Worm (Caenorhabditis elegans) whole organism, young adult: ENCODE measurements around the gene sel-10.

ENCODE experiments used
- B0019.2 ChIP-seq: fragments of 200-800 bp; sonication (Bioruptor generic); conservative IDR thresholded peaks from 2 replicates; pipeline ENCODE4 v1.3.6; 2022; ENCODE audit warnings: missing genetic modification reagents, missing genetic modification characterization, missing compliant biosample characterization
- B0261.1 ChIP-seq: sonication (generic microtip); optimal IDR thresholded peaks from 2 replicates; lab custom pipeline; 2016; ENCODE audit warnings: mild to moderate bottlenecking, missing genetic modification characterization, moderate library complexity, missing compliant biosample characterization
- B0336.3 ChIP-seq: fragments of 200-800 bp; sonication (Bioruptor generic); IDR thresholded peaks from 2 replicates; pipeline ENCODE4 v1.3.6; 2022; ENCODE audit warnings: missing genetic modification characterization, missing compliant biosample characterization
- C17E4.6 ChIP-seq: fragments of 200-800 bp; sonication (Bioruptor generic); IDR thresholded peaks from 2 replicates; pipeline ENCODE4 v1.3.6; 2022; ENCODE audit warnings: missing genetic modification reagents, missing genetic modification characterization, missing compliant biosample characterization
- F10E7.11 ChIP-seq: sonication (generic microtip); optimal IDR thresholded peaks from 2 replicates; lab custom pipeline; 2017; ENCODE audit warnings: mild to moderate bottlenecking, missing genetic modification characterization, moderate library complexity, missing compliant biosample characterization
- F22D6.2 ChIP-seq: sonication (generic microtip); optimal IDR thresholded peaks from 2 replicates; lab custom pipeline; 2016; ENCODE audit warnings: mild to moderate bottlenecking, missing genetic modification characterization, missing compliant biosample characterization
- F23B12.7 ChIP-seq: sonication (generic microtip); optimal IDR thresholded peaks from 2 replicates; lab custom pipeline; 2017; ENCODE audit warnings: missing genetic modification characterization, mild to moderate bottlenecking, missing compliant biosample characterization, antibody characterized with exemption, moderate library complexity; ENCODE audit not compliant: insufficient read depth
- F33H1.4 ChIP-seq: fragments of 200-800 bp; sonication (Bioruptor generic); IDR thresholded peaks from 2 replicates; pipeline ENCODE4 v1.3.6; 2022; ENCODE audit warnings: missing genetic modification reagents, missing genetic modification characterization, missing compliant biosample characterization
- F37B4.10 ChIP-seq: fragments of 200-800 bp; sonication (Bioruptor generic); IDR thresholded peaks from 2 replicates; pipeline ENCODE4 v1.3.6; 2022; ENCODE audit warnings: missing genetic modification characterization, missing compliant biosample characterization
- K12H6.12 ChIP-seq: fragments of 200-800 bp; sonication (Bioruptor generic); optimal IDR thresholded peaks from 2 replicates; lab custom pipeline; 2018; ENCODE audit warnings: mild to moderate bottlenecking, missing genetic modification characterization, missing compliant biosample characterization
- Y95B8A.8 ChIP-seq: fragments of 200-800 bp; sonication (Bioruptor generic); IDR thresholded peaks from 2 replicates; pipeline ENCODE4 v1.3.6; 2022; ENCODE audit warnings: missing genetic modification reagents, missing genetic modification characterization, missing compliant biosample characterization
- ama-1 ChIP-seq, 3 experiments: fragments of 150-350 bp in 1 of 3; sonication (generic microtip) in 2 of 3; optimal IDR thresholded peaks; 2 replicates each; lab custom pipeline; 2014 to 2018; ENCODE audit warnings: missing biosample characterization in 2 of 3, missing genetic modification characterization in 2 of 3, missing genetic modification reagents in 2 of 3
- attf-5 ChIP-seq: fragments of 200-800 bp; sonication (Bioruptor generic); optimal IDR thresholded peaks from 2 replicates; lab custom pipeline; 2018; ENCODE audit warnings: mild to moderate bottlenecking, missing genetic modification characterization, missing compliant biosample characterization
- bed-1 ChIP-seq: fragments of 200-800 bp; sonication (Bioruptor generic); IDR thresholded peaks from 2 replicates; pipeline ENCODE4 v1.3.6; 2022; ENCODE audit warnings: missing genetic modification reagents, missing genetic modification characterization, missing compliant biosample characterization
- ccch-3 ChIP-seq: fragments of 200-800 bp; sonication (Bioruptor generic); optimal IDR thresholded peaks from 2 replicates; lab custom pipeline; 2018; ENCODE audit warnings: mild to moderate bottlenecking, missing genetic modification characterization, missing compliant biosample characterization
- cebp-1 ChIP-seq, 2 experiments: fragments of 200-800 bp in 1 of 2; sonication (Bioruptor generic) in 1 of 2; sonication (generic microtip) in 1 of 2; IDR thresholded peaks in 1 of 2; optimal IDR thresholded peaks in 1 of 2; 2 replicates each; pipeline versions ENCODE4 v1.3.6 to Lab custom; 2017 to 2022; ENCODE audit warnings: missing compliant biosample characterization in 2 of 2, missing genetic modification characterization in 2 of 2, mild to moderate bottlenecking in 1 of 2, missing genetic modification reagents in 1 of 2, moderate library complexity in 1 of 2
- dpff-1 ChIP-seq: sonication (generic microtip); optimal IDR thresholded peaks from 2 replicates; lab custom pipeline; 2017; ENCODE audit warnings: mild to moderate bottlenecking, missing genetic modification characterization, missing compliant biosample characterization
- efl-1 ChIP-seq: fragments of 150-350 bp; optimal IDR thresholded peaks from 2 replicates; lab custom pipeline; 2014; ENCODE audit warnings: missing biosample characterization, missing genetic modification reagents, missing genetic modification characterization
- egl-18 ChIP-seq: fragments of 200-800 bp; sonication (Bioruptor generic); IDR thresholded peaks from 2 replicates; pipeline ENCODE4 v1.3.6; 2022; ENCODE audit warnings: missing genetic modification reagents, missing genetic modification characterization, missing compliant biosample characterization
- egl-44 ChIP-seq: fragments of 200-800 bp; sonication (Bioruptor generic); IDR thresholded peaks from 2 replicates; pipeline ENCODE4 v1.3.6; 2022; ENCODE audit warnings: missing genetic modification reagents, missing genetic modification characterization, missing compliant biosample characterization
- egrh-3 ChIP-seq: fragments of 200-800 bp; sonication (Bioruptor generic); IDR thresholded peaks from 2 replicates; pipeline ENCODE4 v1.3.6; 2022; ENCODE audit warnings: missing genetic modification reagents, missing genetic modification characterization, missing compliant biosample characterization
- ekl-4 ChIP-seq: fragments of 200-800 bp; sonication (Bioruptor generic); IDR thresholded peaks from 2 replicates; pipeline ENCODE4 v1.3.6; 2022; ENCODE audit warnings: missing genetic modification reagents, missing genetic modification characterization, missing compliant biosample characterization
- hlh-12 ChIP-seq: sonication (generic microtip); optimal IDR thresholded peaks from 2 replicates; lab custom pipeline; 2016; ENCODE audit warnings: missing genetic modification characterization, missing compliant biosample characterization
- hrde-1 ChIP-seq: sonication (generic microtip); optimal IDR thresholded peaks from 2 replicates; lab custom pipeline; 2016; ENCODE audit warnings: missing genetic modification characterization, mild to moderate bottlenecking, missing compliant biosample characterization, moderate library complexity, missing genotype, missing genetic modification reagents, borderline replicate concordance
- lin-35 ChIP-seq, 3 experiments: fragments of 150-350 bp in 2 of 3; sonication (generic microtip) in 1 of 3; optimal IDR thresholded peaks; 2 replicates each; lab custom pipeline; 2014 to 2018; ENCODE audit warnings: missing biosample characterization in 3 of 3, missing genetic modification characterization in 3 of 3, missing genetic modification reagents in 3 of 3
- mel-28 ChIP-seq: sonication (generic microtip); optimal IDR thresholded peaks from 2 replicates; lab custom pipeline; 2016; ENCODE audit warnings: borderline replicate concordance, mild to moderate bottlenecking, missing genetic modification characterization, missing compliant biosample characterization
- mxl-1 ChIP-seq: sonication (generic microtip); optimal IDR thresholded peaks from 2 replicates; lab custom pipeline; 2016; ENCODE audit warnings: missing genetic modification characterization, missing compliant biosample characterization
- nfya-1 ChIP-seq: sonication (generic microtip); optimal IDR thresholded peaks from 2 replicates; lab custom pipeline; 2017; ENCODE audit warnings: antibody characterized with exemption, missing compliant biosample characterization, missing genetic modification characterization, borderline replicate concordance; ENCODE audit not compliant: insufficient read depth
- nhr-179 ChIP-seq: sonication (generic microtip); optimal IDR thresholded peaks from 2 replicates; lab custom pipeline; 2016; ENCODE audit warnings: mild to moderate bottlenecking, missing genetic modification characterization, missing compliant biosample characterization
- nhr-90 ChIP-seq: sonication (generic microtip); optimal IDR thresholded peaks from 2 replicates; lab custom pipeline; 2016; ENCODE audit warnings: missing genotype, mild to moderate bottlenecking, missing genetic modification characterization, missing compliant biosample characterization
- rcor-1 ChIP-seq: fragments of 200-800 bp; sonication (Bioruptor generic); IDR thresholded peaks from 2 replicates; pipeline ENCODE4 v1.3.6; 2022; ENCODE audit warnings: missing genetic modification reagents, missing genetic modification characterization, missing compliant biosample characterization
- repo-1 ChIP-seq: sonication (generic microtip); optimal IDR thresholded peaks from 2 replicates; lab custom pipeline; 2017; ENCODE audit warnings: mild to moderate bottlenecking, missing genetic modification characterization, missing compliant biosample characterization
- snpc-4 ChIP-seq, 5 experiments: fragments of 150-350 bp in 1 of 5; sonication (generic microtip) in 4 of 5; optimal IDR thresholded peaks; 2 replicates each; lab custom pipeline; 2014 to 2018; ENCODE audit warnings: missing genetic modification characterization in 5 of 5, missing biosample characterization in 3 of 5, antibody characterized with exemption in 2 of 5, mild to moderate bottlenecking in 2 of 5, missing compliant biosample characterization in 2 of 5, missing genotype in 2 of 5, moderate library complexity in 2 of 5, missing genetic modification reagents in 1 of 5
- sptf-2 ChIP-seq: fragments of 200-800 bp; sonication (Bioruptor generic); optimal IDR thresholded peaks from 2 replicates; lab custom pipeline; 2018; ENCODE audit warnings: mild to moderate bottlenecking, missing genetic modification characterization, missing compliant biosample characterization
- zim-3 ChIP-seq: sonication (generic microtip); optimal IDR thresholded peaks from 2 replicates; lab custom pipeline; 2017; ENCODE audit warnings: mild to moderate bottlenecking, missing genetic modification characterization, moderate library complexity, missing compliant biosample characterization
- ztf-18 ChIP-seq: sonication (generic microtip); optimal IDR thresholded peaks from 2 replicates; lab custom pipeline; 2016; ENCODE audit warnings: missing genotype, mild to moderate bottlenecking, missing genetic modification characterization, missing compliant biosample characterization
- ztf-6 ChIP-seq: fragments of 200-800 bp; sonication (Bioruptor generic); IDR thresholded peaks from 2 replicates; pipeline ENCODE4 v1.3.6; 2022; ENCODE audit warnings: missing genetic modification reagents, missing genetic modification characterization, missing compliant biosample characterization

Gene sel-10

DNA sequence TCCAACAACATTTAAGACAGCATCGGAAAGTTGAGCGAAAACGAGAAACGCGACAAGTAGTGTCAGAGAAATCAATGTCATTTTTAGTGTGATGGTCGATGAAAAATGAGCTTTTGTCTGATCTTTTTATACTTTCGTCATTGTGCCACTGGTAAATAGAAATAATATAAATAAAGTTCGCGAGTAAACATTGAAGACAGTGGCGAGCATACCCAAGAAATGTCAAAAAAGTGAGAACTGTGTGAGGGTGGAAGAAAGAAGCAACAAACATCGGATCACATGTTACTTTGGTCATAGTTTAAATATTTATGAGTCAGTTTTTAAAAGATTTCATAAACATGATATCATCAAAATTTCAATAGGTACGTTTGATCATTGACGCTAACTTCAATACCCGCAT is 35.1 kb downstream of the sel-10 start, which contains the start of gene ttr-21:
ttr-21 (minus strand) TSS at position 100 of the 400 bp plus-strand sequence.
- TF ChIP-seq F22D6.2 (tag; lab: Kevin White, UChicago) (no peak), lin-35 (GFP tag; optimal IDR thresholded peaks at IDR 0.05; lab: Kevin White, UChicago) (no peak), bed-1 (GFP tag; lab: Robert Waterston, UW) (no peak), hlh-12 (tag; lab: Kevin White, UChicago) (no peak), Y95B8A.8 (no peak), attf-5 (GFP tag; lab: Kevin White, UChicago) (no peak), efl-1 (GFP tag; lab: Kevin White, UChicago) (no peak), B0336.3 (GFP tag; lab: Robert Waterston, UW) (no peak), nhr-179 (tag; lab: Kevin White, UChicago) (no peak), cebp-1 (GFP tag; IDR thresholded peaks at IDR 0.05; lab: Robert Waterston, UW) (no peak), cebp-1 (tag; optimal IDR thresholded peaks at IDR 0.05; lab: Kevin White, UChicago) (no peak), B0019.2 (GFP tag; lab: Robert Waterston, UW) (no peak), dpff-1 (tag; lab: Kevin White, UChicago) (no peak), F37B4.10 (GFP tag; lab: Robert Waterston, UW) (no peak), egrh-3 (no peak), nhr-90 (no peak), C17E4.6 (GFP tag; lab: Robert Waterston, UW) (no peak), repo-1 (no peak), ama-1 (optimal IDR thresholded peaks at IDR 0.05; lab: Kevin White, UChicago) (no peak), ama-1 (GFP tag; optimal IDR thresholded peaks at IDR 0.05; lab: Kevin White, UChicago) (no peak), nfya-1 (tag; lab: Kevin White, UChicago) (no peak)

ce11 chrV:13856376-13856775 is 37.2 kb downstream of the sel-10 start, which contains the start of gene srx-134:
TSS of gene srx-134 (minus strand) at chrV:13856476.
- TF ChIP-seq ccch-3: no peak
- TF ChIP-seq, all 124 proteins: peak for 0

DNA sequence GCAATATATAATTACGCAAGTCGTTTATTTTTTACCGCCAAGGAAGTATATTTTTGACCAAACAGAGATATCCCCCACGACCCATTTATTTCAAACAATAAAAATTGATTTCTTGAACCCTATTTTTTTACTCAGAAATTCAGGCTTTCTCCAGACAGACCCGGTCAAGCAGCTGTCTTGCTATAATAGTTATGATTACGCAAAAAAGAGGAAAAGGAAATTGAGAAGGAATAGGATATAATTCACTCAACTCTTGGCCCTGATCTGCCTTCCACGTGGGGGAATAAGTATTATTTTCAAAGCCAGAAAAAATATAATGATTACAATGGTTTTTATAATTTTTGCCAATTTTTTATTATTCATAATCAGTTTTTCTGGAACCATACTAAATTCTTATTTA is 38.0 kb downstream of the sel-10 start, which contains the start of gene srx-136:
srx-136 (plus strand) TSS at position 301 of the 400 bp plus-strand sequence.
- TF ChIP-seq nhr-179 (tag; lab: Kevin White, UChicago) (no peak), egl-44 (GFP tag; lab: Robert Waterston, UW) (no peak), ekl-4 (no peak), sptf-2 (GFP tag; lab: Kevin White, UChicago) (no peak), ztf-6 (no peak), mxl-1 (tag; lab: Kevin White, UChicago) (no peak), snpc-4 (GFP tag; optimal IDR thresholded peaks at IDR 0.05; lab: Kevin White, UChicago) (no peak), snpc-4 (tag; optimal IDR thresholded peaks at IDR 0.05; lab: Kevin White, UChicago) (no peak), ztf-18 (tag; lab: Kevin White, UChicago) (no peak), zim-3 (no peak)

ce11 chrV:13858906-13859305 is 39.7 kb downstream of the sel-10 start, which contains the start of gene srx-135:
TSS of gene srx-135 (plus strand) at chrV:13859206.
- TF ChIP-seq mel-28 (tag; lab: Kevin White, UChicago): no peak
- no peak for TF ChIP-seq Y95B8A.8
- TF ChIP-seq attf-5 (GFP tag; lab: Kevin White, UChicago): no peak
- TF ChIP-seq K12H6.12 (tag; lab: Kevin White, UChicago): no peak
- TF ChIP-seq egl-18 (GFP tag; lab: Robert Waterston, UW): no peak
- TF ChIP-seq sptf-2 (GFP tag; lab: Kevin White, UChicago): no peak
- TF ChIP-seq B0261.1 (tag; lab: Kevin White, UChicago): no peak
- no peak for TF ChIP-seq hrde-1
- TF ChIP-seq F33H1.4 (GFP tag; lab: Robert Waterston, UW): no peak
- TF ChIP-seq F10E7.11 (tag; lab: Kevin White, UChicago): no peak
- TF ChIP-seq F23B12.7 (tag; lab: Kevin White, UChicago): no peak
- TF ChIP-seq rcor-1 (GFP tag; lab: Robert Waterston, UW): no peak
